Worm (Caenorhabditis elegans) whole organism, L3 larva: Measurements from ENCODE around the gene ugt-43.

Source experiments
- R02D3.7 ChIP-seq: fragments of 150-350 bp; optimal IDR thresholded peaks from 2 replicates; lab custom pipeline; 2014; ENCODE audit warnings: missing biosample characterization, missing genetic modification characterization
- ZK546.5 ChIP-seq: sonication (generic microtip); optimal IDR thresholded peaks from 2 replicates; lab custom pipeline; 2017; ENCODE audit warnings: missing biosample characterization, missing genetic modification characterization
- aly-2 ChIP-seq: fragments of 150-350 bp; optimal IDR thresholded peaks from 2 replicates; lab custom pipeline; 2014; ENCODE audit warnings: missing biosample characterization, missing genetic modification characterization
- ama-1 ChIP-seq: fragments of 150-350 bp; optimal IDR thresholded peaks from 2 replicates; lab custom pipeline; 2018
- ceh-82 ChIP-seq: fragments of 150-350 bp; optimal IDR thresholded peaks from 2 replicates; lab custom pipeline; 2014; ENCODE audit warnings: missing biosample characterization, missing genetic modification characterization
- ceh-9 ChIP-seq: sonication (generic microtip); optimal IDR thresholded peaks from 2 replicates; lab custom pipeline; 2018; ENCODE audit warnings: missing biosample characterization, missing genetic modification characterization
- egl-27 ChIP-seq: sonication (generic microtip); optimal IDR thresholded peaks from 4 replicates; lab custom pipeline; 2017; ENCODE audit warnings: missing biosample characterization, missing genetic modification reagents, missing genetic modification characterization
- elt-1 ChIP-seq: fragments of 150-350 bp; optimal IDR thresholded peaks from 2 replicates; lab custom pipeline; 2014; ENCODE audit warnings: missing biosample characterization, missing genetic modification characterization
- elt-2 ChIP-seq: sonication (generic microtip); optimal IDR thresholded peaks from 2 replicates; lab custom pipeline; 2016; ENCODE audit warnings: missing genetic modification reagents, mild to moderate bottlenecking, missing genetic modification characterization, missing compliant biosample characterization
- elt-3 ChIP-seq, 3 experiments: fragments of 150-350 bp in 1 of 3; sonication (generic microtip) in 2 of 3; optimal IDR thresholded peaks; 2 replicates in 2 of 3; 4 replicates in 1 of 3; lab custom pipeline; 2014 to 2017; ENCODE audit warnings: missing biosample characterization in 3 of 3, missing genetic modification characterization in 3 of 3
- eor-1 ChIP-seq, 2 experiments: fragments of 150-350 bp; optimal IDR thresholded peaks; 2 replicates each; lab custom pipeline; 2014 to 2018; ENCODE audit warnings: missing biosample characterization in 2 of 2, missing genetic modification characterization in 2 of 2
- fkh-10 ChIP-seq: sonication (generic microtip); optimal IDR thresholded peaks from 2 replicates; lab custom pipeline; 2017; ENCODE audit warnings: missing biosample characterization, missing genetic modification reagents, missing genetic modification characterization
- fkh-2 ChIP-seq: fragments of 150-350 bp; optimal IDR thresholded peaks from 2 replicates; lab custom pipeline; 2014; ENCODE audit warnings: missing biosample characterization, missing genetic modification reagents, missing genetic modification characterization
- fos-1 ChIP-seq: fragments of 150-350 bp; optimal IDR thresholded peaks from 2 replicates; lab custom pipeline; 2014; ENCODE audit warnings: missing biosample characterization, missing genetic modification characterization
- hmg-11 ChIP-seq: sonication (generic microtip); optimal IDR thresholded peaks from 2 replicates; lab custom pipeline; 2016; ENCODE audit warnings: missing genetic modification characterization, missing compliant biosample characterization
- jun-1 ChIP-seq: fragments of 150-350 bp; optimal IDR thresholded peaks from 2 replicates; lab custom pipeline; 2014; ENCODE audit warnings: missing biosample characterization, missing genetic modification reagents, missing genetic modification characterization
- lin-15B ChIP-seq: fragments of 150-350 bp; optimal IDR thresholded peaks from 2 replicates; lab custom pipeline; 2014; ENCODE audit warnings: missing biosample characterization, missing genetic modification characterization
- lin-39 ChIP-seq: fragments of 150-350 bp; optimal IDR thresholded peaks from 2 replicates; lab custom pipeline; 2018; ENCODE audit warnings: missing biosample characterization, missing genetic modification reagents, missing genetic modification characterization
- lsy-12 ChIP-seq: sonication (generic microtip); optimal IDR thresholded peaks from 2 replicates; lab custom pipeline; 2016; ENCODE audit warnings: mild to moderate bottlenecking, missing genetic modification characterization, missing compliant biosample characterization
- mdl-1 ChIP-seq: fragments of 150-350 bp; optimal IDR thresholded peaks from 2 replicates; lab custom pipeline; 2014; ENCODE audit warnings: missing biosample characterization, missing genetic modification characterization
- mml-1 ChIP-seq: fragments of 150-350 bp; sonication (generic microtip); optimal IDR thresholded peaks from 3 replicates; lab custom pipeline; 2014; ENCODE audit warnings: missing biosample characterization, missing genetic modification characterization
- nfya-1 ChIP-seq: sonication (generic microtip); optimal IDR thresholded peaks from 2 replicates; lab custom pipeline; 2017; ENCODE audit warnings: missing genetic modification characterization, mild to moderate bottlenecking, missing compliant biosample characterization, antibody characterized with exemption, moderate library complexity; ENCODE audit not compliant: insufficient read depth
- nhr-11 ChIP-seq: fragments of 150-350 bp; optimal IDR thresholded peaks from 2 replicates; lab custom pipeline; 2014; ENCODE audit warnings: missing biosample characterization, missing genetic modification characterization
- nhr-12 ChIP-seq: fragments of 150-350 bp; optimal IDR thresholded peaks from 2 replicates; lab custom pipeline; 2014; ENCODE audit warnings: missing biosample characterization, missing genetic modification characterization
- nhr-237 ChIP-seq: fragments of 150-350 bp; optimal IDR thresholded peaks from 2 replicates; lab custom pipeline; 2014; ENCODE audit warnings: missing biosample characterization, missing genetic modification characterization
- nhr-25 ChIP-seq: sonication (generic microtip); optimal IDR thresholded peaks from 2 replicates; lab custom pipeline; 2017; ENCODE audit warnings: missing biosample characterization, missing genetic modification characterization
- nhr-43 ChIP-seq: sonication (generic microtip); optimal IDR thresholded peaks from 2 replicates; lab custom pipeline; 2016; ENCODE audit warnings: mild to moderate bottlenecking, missing genetic modification characterization, missing compliant biosample characterization; ENCODE audit not compliant: poor library complexity, severe bottlenecking
- nhr-67 ChIP-seq: fragments of 150-350 bp; optimal IDR thresholded peaks from 2 replicates; lab custom pipeline; 2014; ENCODE audit warnings: missing biosample characterization, missing genetic modification characterization
- nhr-76 ChIP-seq: fragments of 150-350 bp; sonication (generic microtip); optimal IDR thresholded peaks from 5 replicates; lab custom pipeline; 2014; ENCODE audit warnings: missing biosample characterization, missing genetic modification characterization
- nhr-77 ChIP-seq: fragments of 150-350 bp; optimal IDR thresholded peaks from 2 replicates; lab custom pipeline; 2014; ENCODE audit warnings: missing biosample characterization, missing genetic modification characterization
- pha-4 ChIP-seq: fragments of 150-350 bp; optimal IDR thresholded peaks from 2 replicates; lab custom pipeline; 2014; ENCODE audit warnings: missing biosample characterization, missing genetic modification reagents, missing genetic modification characterization
- pqm-1 ChIP-seq: fragments of 150-350 bp; optimal IDR thresholded peaks from 2 replicates; lab custom pipeline; 2017; ENCODE audit warnings: missing biosample characterization, missing genetic modification characterization, inconsistent platforms
- skn-1 ChIP-seq: fragments of 150-350 bp; optimal IDR thresholded peaks from 2 replicates; lab custom pipeline; 2014; ENCODE audit warnings: missing biosample characterization, missing genetic modification characterization
- unc-39 ChIP-seq: sonication (generic microtip); optimal IDR thresholded peaks from 4 replicates; lab custom pipeline; 2017; ENCODE audit warnings: missing biosample characterization, missing genetic modification characterization
- unc-62 ChIP-seq: fragments of 150-350 bp; sonication (generic microtip); optimal IDR thresholded peaks from 4 replicates; lab custom pipeline; 2014; ENCODE audit warnings: missing biosample characterization, missing genetic modification reagents, missing genetic modification characterization
- zag-1 ChIP-seq: fragments of 150-350 bp; optimal IDR thresholded peaks from 2 replicates; lab custom pipeline; 2014; ENCODE audit warnings: missing biosample characterization, missing genetic modification characterization
- ztf-11 ChIP-seq: fragments of 150-350 bp; optimal IDR thresholded peaks from 2 replicates; lab custom pipeline; 2014; ENCODE audit warnings: missing biosample characterization, missing genetic modification characterization

The ugt-43 gene

DNA sequence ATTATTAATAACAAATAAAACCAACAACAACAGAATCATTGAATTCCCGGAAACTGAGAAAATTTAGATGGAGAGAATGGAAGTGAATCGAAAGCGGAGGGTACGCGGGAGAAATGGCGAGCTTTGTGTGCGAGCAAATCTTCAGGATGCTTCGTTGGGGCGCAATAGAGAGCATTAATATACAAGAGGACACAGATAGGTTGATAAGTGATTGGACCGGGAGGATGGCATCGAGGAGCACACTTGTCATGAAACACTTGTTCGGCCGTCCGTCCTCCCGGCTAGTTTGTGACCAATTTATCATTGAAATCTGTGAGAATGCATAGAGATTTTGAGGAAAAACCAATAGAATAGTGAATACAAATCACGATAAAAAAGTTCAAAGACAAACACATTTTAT lies 42.2 kb upstream of the ugt-43 start:
- TF ChIP-seq unc-39 (tag; lab: Kevin White, UChicago) (no peak), pha-4 (no peak), nhr-76 (tag; lab: Kevin White, UChicago) (no peak), lsy-12 (tag; lab: Kevin White, UChicago) (no peak), nhr-237 (no peak), ama-1 (no peak), jun-1 (tag; lab: Kevin White, UChicago) (no peak), nhr-11 (tag; lab: Kevin White, UChicago) (no peak), eor-1 (tag; optimal IDR thresholded peaks at IDR 0.05; lab: Kevin White, UChicago) (no peak), unc-62 (GFP tag; lab: Kevin White, UChicago) (no peak), nfya-1 (no peak), hmg-11 (tag; lab: Kevin White, UChicago) (no peak)

DNA sequence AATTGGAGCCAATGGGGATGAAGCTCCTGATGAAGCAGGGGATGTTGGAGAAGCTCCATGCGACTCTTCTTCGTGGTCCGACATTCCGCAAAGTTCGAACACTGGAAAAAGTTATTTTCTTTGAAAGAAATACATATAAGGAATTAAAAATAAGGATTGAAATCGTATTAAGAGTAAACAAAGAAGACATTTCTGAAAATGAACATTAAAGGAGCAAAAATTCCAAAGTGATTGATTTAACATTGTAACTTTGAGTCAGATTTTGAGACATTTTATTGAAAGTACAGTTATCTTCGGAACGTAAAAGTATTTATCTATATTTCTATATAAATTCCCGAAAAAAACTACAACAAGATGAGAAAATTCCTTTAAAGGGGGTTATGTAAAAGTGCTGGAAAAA lies 39.9 kb upstream of the ugt-43 start, which contains the start of gene F13B12.1:
Gene F13B12.1, minus strand, starts transcription at position 101 of the 400 bp plus-strand sequence.
- TF ChIP-seq lin-39 (tag; lab: Kevin White, UChicago): no peak
- no peak for TF ChIP-seq mml-1 (tag; lab: Kevin White, UChicago)
- TF ChIP-seq zag-1: peak; percentile 25

DNA sequence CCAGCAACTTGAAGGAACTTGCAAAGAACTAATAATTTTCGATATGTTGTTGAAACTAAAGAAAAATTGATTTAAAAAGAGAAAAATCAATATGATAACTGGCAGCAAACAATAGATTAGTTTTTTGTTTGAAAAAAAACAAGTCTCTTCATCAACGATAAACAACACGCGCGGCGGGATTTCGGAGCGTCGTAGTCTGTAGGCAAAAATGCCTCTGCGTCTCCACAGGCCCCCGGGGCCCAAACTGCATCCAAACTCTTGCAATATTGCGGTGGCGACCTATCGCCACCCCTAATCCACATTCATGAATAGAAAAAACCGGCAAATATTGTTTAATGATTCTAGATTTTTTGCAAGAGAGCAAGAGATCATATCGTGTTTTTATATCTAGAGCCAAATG lies 39.3 kb upstream of the ugt-43 start:
- TF ChIP-seq ZK546.5 (tag; lab: Kevin White, UChicago) (no peak), elt-2 (tag; lab: Kevin White, UChicago) (peak; percentile 33), nfya-1 (peak; percentile 56), lin-15B (tag; lab: Kevin White, UChicago) (peak; percentile 25), nhr-25 (peak; percentile 28), nhr-12 (tag; lab: Kevin White, UChicago) (no peak), mdl-1 (no peak), pha-4 (peak; percentile 65), fkh-2 (tag; lab: Kevin White, UChicago) (no peak), elt-1 (no peak), fos-1 (tag; lab: Kevin White, UChicago) (no peak), hmg-11 (tag; lab: Kevin White, UChicago) (peak; percentile 69), pqm-1 (no peak), nhr-77 (no peak), egl-27 (tag; lab: Kevin White, UChicago) (no peak)

DNA sequence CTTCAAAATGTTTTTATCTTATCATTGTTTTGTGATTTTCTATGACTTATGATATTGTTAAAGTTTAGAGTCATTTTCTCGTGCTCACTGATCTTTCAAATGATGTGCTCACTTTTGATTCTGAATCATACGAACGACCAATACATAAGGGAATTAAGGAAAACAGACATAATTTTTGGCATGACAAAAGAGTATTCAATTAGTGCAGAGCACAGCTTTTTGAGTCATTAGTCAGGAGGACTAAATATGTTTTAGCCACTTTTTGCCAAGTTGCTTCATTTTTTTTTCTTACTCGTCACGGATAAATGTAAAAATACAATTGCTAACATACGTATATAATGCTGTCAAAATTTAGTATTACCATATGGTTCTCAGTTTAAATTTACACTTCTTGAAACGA lies 35.3 kb upstream of the ugt-43 start, which contains the start of gene F13B12.2:
Gene F13B12.2, minus strand, starts transcription at position 2 of the 400 bp plus-strand sequence.
- TF ChIP-seq ama-1: no peak
- no peak for TF ChIP-seq ztf-11 (tag; lab: Kevin White, UChicago)
- TF ChIP-seq elt-2 (tag; lab: Kevin White, UChicago): peak; percentile 34
- no peak for TF ChIP-seq nhr-25
- TF ChIP-seq pqm-1: peak; percentile 17
- TF ChIP-seq ceh-82 (tag; lab: Kevin White, UChicago): no peak
- no peak for TF ChIP-seq fkh-2 (tag; lab: Kevin White, UChicago)
- no peak for TF ChIP-seq aly-2 (tag; lab: Kevin White, UChicago)
- TF ChIP-seq nhr-67: no peak

DNA sequence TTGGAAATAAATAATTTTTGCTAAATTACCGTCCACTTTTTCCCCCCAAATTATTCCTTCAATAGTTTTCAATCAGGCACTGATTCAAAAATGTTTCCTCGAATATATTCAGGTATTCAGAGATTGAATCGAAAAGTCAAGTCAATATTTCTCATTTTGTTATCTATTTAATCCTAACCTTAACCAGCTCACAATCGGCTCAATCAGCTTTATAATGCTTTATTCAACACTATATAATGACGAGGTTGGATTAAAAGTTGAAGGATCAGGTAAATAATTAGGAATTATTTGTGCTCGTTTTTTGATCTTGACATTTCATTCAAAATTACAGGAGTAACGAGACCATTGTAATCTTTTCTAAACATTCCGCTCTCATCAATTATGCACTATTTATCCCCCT lies 33.9 kb upstream of the ugt-43 start:
- TF ChIP-seq nhr-67 (no peak), nhr-25 (no peak), eor-1 (tag; optimal IDR thresholded peaks at IDR 0.05; lab: Kevin White, UChicago) (no peak), skn-1 (tag; lab: Kevin White, UChicago) (no peak), nhr-43 (no peak), ZK546.5 (tag; lab: Kevin White, UChicago) (no peak), lin-15B (tag; lab: Kevin White, UChicago) (no peak), ama-1 (no peak), R02D3.7 (tag; lab: Kevin White, UChicago) (no peak), aly-2 (tag; lab: Kevin White, UChicago) (no peak), nhr-77 (no peak)

DNA sequence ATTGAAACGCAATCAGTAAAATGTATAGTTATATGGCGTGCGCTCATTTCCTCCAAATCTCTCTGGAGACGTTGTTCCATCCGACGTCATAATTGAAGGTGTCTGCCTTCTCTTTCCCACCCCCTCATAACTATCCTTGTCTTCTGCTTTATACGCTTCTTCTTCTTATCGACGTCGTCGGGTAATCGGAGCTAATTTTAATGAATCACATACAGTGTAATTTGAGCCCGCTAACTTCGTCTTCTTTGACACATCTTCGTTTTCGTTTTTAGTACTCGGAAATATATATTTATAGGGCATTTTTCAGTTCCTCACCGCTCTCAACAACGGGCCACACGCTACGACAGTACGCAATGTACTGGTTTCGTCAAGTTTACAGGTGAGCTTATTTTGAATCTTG lies 28.0 kb upstream of the ugt-43 start, which contains the start of gene ins-1:
Gene ins-1, plus strand, starts transcription at position 301 of the 400 bp plus-strand sequence.
- no peak for TF ChIP-seq lin-39 (tag; lab: Kevin White, UChicago)
- no peak for TF ChIP-seq pqm-1
- no peak for TF ChIP-seq hmg-11 (tag; lab: Kevin White, UChicago)
- TF ChIP-seq fkh-10: no peak
- no peak for TF ChIP-seq ama-1
- TF ChIP-seq ceh-9: no peak
- no peak for TF ChIP-seq elt-3 (tag; optimal IDR thresholded peaks at IDR 0.05; lab: Kevin White, UChicago)
